Worm (Caenorhabditis elegans): ENCODE data around the gene srw-145.

Gene srw-145

ce11 chrV:13907557-13908104 lies 29.3 kb upstream of the srw-145 start:
- TF ChIP-seq duxl-1 (tag; optimal IDR thresholded peaks at IDR 0.05; ENCODE audit: poor library complexity) = peak; percentile 65
- no peak for TF ChIP-seq ztf-11 (tag; optimal IDR thresholded peaks at IDR 0.05)
- TF ChIP-seq dpl-1 (GFP tag; optimal IDR thresholded peaks at IDR 0.05) = no peak
- TF ChIP-seq fos-1 (tag; optimal IDR thresholded peaks at IDR 0.05) = no peak
- TF ChIP-seq saeg-2 (GFP tag; IDR thresholded peaks at IDR 0.05) = no peak
- TF ChIP-seq tag-97 (GFP tag; IDR thresholded peaks at IDR 0.05) = no peak
- TF ChIP-seq fkh-10 (GFP tag; optimal IDR thresholded peaks at IDR 0.05) = no peak
- TF ChIP-seq madf-9 (GFP tag; conservative IDR thresholded peaks at IDR 0.05) = peak; percentile 34; the same call in 1 of the 2 replicates
- no peak for TF ChIP-seq zip-2 (tag; optimal IDR thresholded peaks at IDR 0.05)
- TF ChIP-seq lir-3 (tag; optimal IDR thresholded peaks at IDR 0.05) = no peak
- TF ChIP-seq mxl-2 (GFP tag; conservative IDR thresholded peaks at IDR 0.05) = no peak
- no peak for TF ChIP-seq spr-1 (tag; optimal IDR thresholded peaks at IDR 0.05)
- TF ChIP-seq set-16 (GFP tag; IDR thresholded peaks at IDR 0.05) = no peak
- no peak for TF ChIP-seq ceh-62 (tag; optimal IDR thresholded peaks at IDR 0.05)
- no peak for TF ChIP-seq F44E2.7 (GFP tag; IDR thresholded peaks at IDR 0.05)
- no peak; the same call in 1 of the 2 replicates for TF ChIP-seq ctbp-1 (GFP tag; IDR thresholded peaks at IDR 0.05)
- no peak for TF ChIP-seq egl-27 (tag; optimal IDR thresholded peaks at IDR 0.05)
- TF ChIP-seq zip-11 (GFP tag; IDR thresholded peaks at IDR 0.05) = no peak
- TF ChIP-seq daf-12 (tag; optimal IDR thresholded peaks at IDR 0.05) = no peak
- peak in 1 of 2 experiments; percentile 22 for TF ChIP-seq mdl-1 (tag; optimal IDR thresholded peaks at IDR 0.05)
- TF ChIP-seq skn-1 (tag; optimal IDR thresholded peaks at IDR 0.05) = no peak
- no peak; the same call in 1 of the 2 replicates for TF ChIP-seq Y48G9A.11 (GFP tag; IDR thresholded peaks at IDR 0.05)
- no peak for TF ChIP-seq nhr-48 (tag; optimal IDR thresholded peaks at IDR 0.05)
- no peak for TF ChIP-seq nhr-76 (tag; optimal IDR thresholded peaks at IDR 0.05)
- TF ChIP-seq ztf-7 (tag; optimal IDR thresholded peaks at IDR 0.05) = no peak
- no peak for TF ChIP-seq Y105C5A.15 (GFP tag; IDR thresholded peaks at IDR 0.05)
- TF ChIP-seq mes-2 (tag; optimal IDR thresholded peaks at IDR 0.05; ENCODE audit: poor library complexity, severe bottlenecking) = peak; percentile 52
- no peak for TF ChIP-seq daf-8 (GFP tag; IDR thresholded peaks at IDR 0.05)
- TF ChIP-seq tra-1 (GFP tag; IDR thresholded peaks at IDR 0.05) = peak; percentile 9; the same call in 1 of the 2 replicates
- peak; percentile 98 for TF ChIP-seq zfp-3 (GFP tag; conservative IDR thresholded peaks at IDR 0.05)
- no peak for TF ChIP-seq snpc-4 (tag; optimal IDR thresholded peaks at IDR 0.05)
- TF ChIP-seq aly-2 (tag; optimal IDR thresholded peaks at IDR 0.05) = no peak
- peak; percentile 79; the same call in 1 of the 2 replicates for TF ChIP-seq D1046.2 (GFP tag; IDR thresholded peaks at IDR 0.05)
- peak; percentile 69 to 72 for TF ChIP-seq lsy-2 (tag; optimal IDR thresholded peaks at IDR 0.05)
- peak; percentile 94 for TF ChIP-seq mep-1 (tag; optimal IDR thresholded peaks at IDR 0.05)
- peak; percentile 51; the same call in 1 of the 2 replicates for TF ChIP-seq lin-1 (GFP tag; IDR thresholded peaks at IDR 0.05)
- no peak for TF ChIP-seq lin-29 (GFP tag; IDR thresholded peaks at IDR 0.05)
- TF ChIP-seq php-3 (GFP tag; IDR thresholded peaks at IDR 0.05) = no peak
- TF ChIP-seq lin-39 (tag; optimal IDR thresholded peaks at IDR 0.05) = no peak
- no peak for TF ChIP-seq lin-13 (GFP tag; optimal IDR thresholded peaks at IDR 0.05)
- TF ChIP-seq daf-19 (GFP tag; conservative IDR thresholded peaks at IDR 0.05) = no peak
- TF ChIP-seq snpc-1.2 (GFP tag; IDR thresholded peaks at IDR 0.05) = peak; percentile 27; the same call in 1 of the 2 replicates
- no peak for TF ChIP-seq nhr-6 (tag; optimal IDR thresholded peaks at IDR 0.05)
- TF ChIP-seq dmd-8 (GFP tag; IDR thresholded peaks at IDR 0.05) = peak; percentile 69
- TF ChIP-seq nhr-77 (tag; optimal IDR thresholded peaks at IDR 0.05) = peak; percentile 89
- TF ChIP-seq lim-7 (GFP tag; IDR thresholded peaks at IDR 0.05) = no peak
- TF ChIP-seq T26A8.4 (GFP tag; IDR thresholded peaks at IDR 0.05) = peak; percentile 90
- no peak for TF ChIP-seq ceh-20 (GFP tag; IDR thresholded peaks at IDR 0.05)
- no peak; the same call in none of the 2 replicates for TF ChIP-seq dmd-9 (GFP tag; IDR thresholded peaks at IDR 0.05)
- TF ChIP-seq zfp-2 (tag; optimal IDR thresholded peaks at IDR 0.05) = no peak
- TF ChIP-seq hlh-30 (tag; optimal IDR thresholded peaks at IDR 0.05; ENCODE audit: insufficient read depth) = peak; percentile 4
- TF ChIP-seq ces-1 (GFP tag; optimal IDR thresholded peaks at IDR 0.05) = no peak
